Worm (Caenorhabditis elegans) whole organism, midembryonic: Measurements from ENCODE around the gene kat-1.

ENCODE experiments used
- T22C8.4 ChIP-seq: fragments of 200-800 bp; sonication (Bioruptor generic); IDR thresholded peaks from 2 replicates; pipeline ENCODE4 v1.3.6; 2022; ENCODE audit warnings: missing genetic modification characterization, missing compliant biosample characterization
- cog-1 ChIP-seq: sonication (generic microtip); optimal IDR thresholded peaks from 2 replicates; lab custom pipeline; 2016; ENCODE audit warnings: missing genetic modification characterization, missing compliant biosample characterization
- flt-1 ChIP-seq: fragments of 200-800 bp; sonication (Bioruptor generic); IDR thresholded peaks from 2 replicates; pipeline ENCODE4 v1.3.6; 2022; ENCODE audit warnings: missing genetic modification characterization, missing compliant biosample characterization
- klf-2 ChIP-seq: fragments of 200-800 bp; sonication (Bioruptor generic); conservative IDR thresholded peaks from 2 replicates; pipeline ENCODE4 v1.3.6; 2022; ENCODE audit warnings: missing genetic modification reagents, missing genetic modification characterization, missing compliant biosample characterization
- med-1 ChIP-seq: sonication (generic microtip); optimal IDR thresholded peaks from 2 replicates; lab custom pipeline; 2017; ENCODE audit warnings: missing genetic modification characterization, mild to moderate bottlenecking, missing compliant biosample characterization, antibody characterized with exemption, missing genetic modification reagents; ENCODE audit not compliant: insufficient read depth
- ref-1 ChIP-seq: fragments of 200-800 bp; sonication (Bioruptor generic); conservative IDR thresholded peaks from 2 replicates; pipeline ENCODE4 v1.3.6; 2022; ENCODE audit warnings: missing genetic modification reagents, missing genetic modification characterization, missing compliant biosample characterization
- tab-1 ChIP-seq: fragments of 200-800 bp; sonication (Bioruptor generic); IDR thresholded peaks from 2 replicates; pipeline ENCODE4 v1.3.6; 2022; ENCODE audit warnings: missing genetic modification characterization, missing compliant biosample characterization
- ztf-23 ChIP-seq: fragments of 200-800 bp; sonication (Bioruptor generic); IDR thresholded peaks from 2 replicates; pipeline ENCODE4 v1.3.6; 2022; ENCODE audit warnings: missing genetic modification reagents, missing genetic modification characterization, missing compliant biosample characterization

DNA sequence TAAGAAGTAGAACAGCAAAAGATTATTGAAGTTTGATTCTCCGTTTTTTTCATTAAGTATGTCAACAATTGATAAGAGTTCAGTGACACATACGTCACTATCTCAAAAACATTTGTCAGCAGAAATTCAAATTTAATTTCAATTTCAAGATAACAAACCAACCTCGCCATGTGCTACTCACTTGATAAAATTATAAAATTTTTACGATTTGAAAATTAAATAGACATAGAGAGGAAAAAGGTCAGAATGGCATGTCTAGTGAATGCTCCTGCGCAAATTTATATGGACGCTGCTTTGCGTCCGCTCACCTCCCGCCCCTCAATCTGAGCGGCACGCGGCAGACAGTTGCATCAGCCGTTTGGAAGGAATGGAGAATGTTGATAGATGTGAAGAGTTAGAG is 13.4 kb upstream of the kat-1 start:
- TF ChIP-seq ref-1: no peak
- no peak for TF ChIP-seq klf-2 (GFP tag; lab: Robert Waterston, UW)
- no peak for TF ChIP-seq T22C8.4 (GFP tag; lab: Robert Waterston, UW)
- TF ChIP-seq med-1 (GFP tag; lab: Kevin White, UChicago): no peak
- no peak for TF ChIP-seq flt-1 (GFP tag; lab: Robert Waterston, UW)
- TF ChIP-seq ztf-23 (GFP tag; lab: Robert Waterston, UW): no peak
- no peak for TF ChIP-seq tab-1 (GFP tag; lab: Robert Waterston, UW)
- no peak for TF ChIP-seq cog-1 (tag; lab: Kevin White, UChicago)
